Fruit fly (Drosophila melanogaster) whole organism, embryonic: Measurements from ENCODE around the gene CG14269.

Experiments
- Atf3 ChIP-seq: fragments of 200-800 bp; sonication (Bioruptor generic); optimal IDR thresholded peaks from 3 replicates; lab custom pipeline; 2016; ENCODE audit warnings: missing biosample characterization, missing genetic modification characterization
- B-H1 ChIP-seq: fragments of 200-800 bp; sonication (Bioruptor generic); IDR thresholded peaks from 3 replicates; pipeline ENCODE4 v1.3.6; 2022; ENCODE audit warnings: missing biosample characterization, missing genetic modification characterization
- B-H2 ChIP-seq: fragments of 200-800 bp; sonication (Bioruptor generic); optimal IDR thresholded peaks from 2 replicates; lab custom pipeline; 2018; ENCODE audit warnings: missing biosample characterization, mild to moderate bottlenecking, missing genetic modification characterization
- Blimp-1 ChIP-seq: fragments of 200-800 bp; sonication (Bioruptor generic); optimal IDR thresholded peaks from 3 replicates; lab custom pipeline; 2018; ENCODE audit warnings: missing biosample characterization, missing genetic modification characterization, mild to moderate bottlenecking, moderate library complexity, missing genetic modification reagents
- CG10462 ChIP-seq: fragments of 200-800 bp; sonication (Bioruptor generic); optimal IDR thresholded peaks from 2 replicates; lab custom pipeline; 2016; ENCODE audit warnings: missing biosample characterization, missing genetic modification characterization
- CG11085 ChIP-seq: fragments of 200-800 bp; sonication (Bioruptor generic); IDR thresholded peaks from 2 replicates; pipeline ENCODE4 v1.3.6; 2022; ENCODE audit warnings: missing biosample characterization, missing genetic modification characterization
- CG11504 ChIP-seq: fragments of 200-800 bp; sonication (Bioruptor generic); optimal IDR thresholded peaks from 3 replicates; lab custom pipeline; 2019; ENCODE audit warnings: missing biosample characterization, mild to moderate bottlenecking, missing genetic modification characterization, moderate library complexity
- CG12659 ChIP-seq: fragments of 200-800 bp; sonication (Bioruptor generic); optimal IDR thresholded peaks from 3 replicates; lab custom pipeline; 2017; ENCODE audit warnings: mild to moderate bottlenecking, missing biosample characterization, missing genetic modification reagents, missing genetic modification characterization
- CG12744 ChIP-seq: fragments of 200-800 bp; sonication (Bioruptor generic); optimal IDR thresholded peaks from 2 replicates; lab custom pipeline; 2016; ENCODE audit warnings: missing biosample characterization, missing genetic modification characterization
- CG13894 ChIP-seq: fragments of 200-800 bp; sonication (Bioruptor generic); optimal IDR thresholded peaks from 3 replicates; lab custom pipeline; 2018; ENCODE audit warnings: missing biosample characterization, mild to moderate bottlenecking, missing genetic modification characterization, moderate library complexity
- CG14667 ChIP-seq: fragments of 200-800 bp; sonication (Bioruptor generic); IDR thresholded peaks from 2 replicates; pipeline ENCODE4 v1.3.6; 2022; ENCODE audit warnings: missing biosample characterization, missing genetic modification characterization
- CG1647 ChIP-seq: fragments of 200-800 bp; sonication (Bioruptor generic); optimal IDR thresholded peaks from 3 replicates; lab custom pipeline; 2016; ENCODE audit warnings: missing biosample characterization, missing genetic modification characterization
- CG16863 ChIP-seq: fragments of 200-800 bp; sonication (Bioruptor generic); optimal IDR thresholded peaks from 3 replicates; lab custom pipeline; 2016; ENCODE audit warnings: missing biosample characterization, missing genetic modification characterization
- CG17328 ChIP-seq: fragments of 200-800 bp; sonication (Bioruptor generic); IDR thresholded peaks from 2 replicates; pipeline ENCODE4 v1.3.6; 2022; ENCODE audit warnings: missing biosample characterization, missing genetic modification characterization
- CG18476 ChIP-seq: fragments of 200-800 bp; sonication (Bioruptor generic); optimal IDR thresholded peaks from 2 replicates; lab custom pipeline; 2016; ENCODE audit warnings: missing biosample characterization, mild to moderate bottlenecking, missing genetic modification characterization
- CG18764 ChIP-seq: fragments of 200-800 bp; sonication (Bioruptor generic); optimal IDR thresholded peaks from 3 replicates; lab custom pipeline; 2016; ENCODE audit warnings: missing biosample characterization, missing genetic modification characterization
- CG2116 ChIP-seq: fragments of 200-800 bp; sonication (Bioruptor generic); optimal IDR thresholded peaks from 3 replicates; lab custom pipeline; 2018; ENCODE audit warnings: missing biosample characterization, mild to moderate bottlenecking, missing genetic modification characterization
- CG30403 ChIP-seq: fragments of 200-800 bp; sonication (Bioruptor generic); optimal IDR thresholded peaks from 3 replicates; lab custom pipeline; 2016; ENCODE audit warnings: missing biosample characterization, missing genetic modification characterization
- CG31441 ChIP-seq: fragments of 200-800 bp; sonication (Bioruptor generic); IDR thresholded peaks from 2 replicates; pipeline ENCODE4 v1.3.6; 2022; ENCODE audit warnings: missing biosample characterization, missing genetic modification characterization
- CG3838 ChIP-seq: fragments of 200-800 bp; sonication (Bioruptor generic); optimal IDR thresholded peaks from 3 replicates; lab custom pipeline; 2016; ENCODE audit warnings: missing biosample characterization, missing genetic modification characterization
- CG3847 ChIP-seq: fragments of 200-800 bp; sonication (Bioruptor generic); IDR thresholded peaks from 2 replicates; pipeline ENCODE4 v1.3.6; 2022; ENCODE audit warnings: missing biosample characterization, missing genetic modification characterization
- CG5953 ChIP-seq: fragments of 200-800 bp; sonication (Bioruptor generic); IDR thresholded peaks from 2 replicates; pipeline ENCODE4 v1.3.6; 2022; ENCODE audit warnings: missing biosample characterization, missing genetic modification characterization
- CG6765 ChIP-seq: fragments of 200-800 bp; sonication (Bioruptor generic); optimal IDR thresholded peaks from 3 replicates; lab custom pipeline; 2017; ENCODE audit warnings: missing biosample characterization, mild to moderate bottlenecking, missing genetic modification characterization
- CG8924 ChIP-seq: fragments of 200-800 bp; optimal IDR thresholded peaks from 3 replicates; lab custom pipeline; 2019; ENCODE audit warnings: missing biosample characterization, mild to moderate bottlenecking, missing genetic modification characterization, moderate library complexity
- CG9215 ChIP-seq: fragments of 200-800 bp; sonication (Bioruptor generic); IDR thresholded peaks from 2 replicates; pipeline ENCODE4 v1.3.6; 2022; ENCODE audit warnings: missing biosample characterization, missing genetic modification characterization
- Chrac-16 ChIP-seq: fragments of 200-800 bp; sonication (Bioruptor generic); optimal IDR thresholded peaks from 3 replicates; lab custom pipeline; 2016; ENCODE audit warnings: missing biosample characterization, missing genetic modification characterization
- Deaf1 ChIP-seq: fragments of 200-800 bp; optimal IDR thresholded peaks from 3 replicates; lab custom pipeline; 2019; ENCODE audit warnings: missing biosample characterization, mild to moderate bottlenecking, missing genetic modification characterization, moderate library complexity
- Hr51 ChIP-seq, 2 experiments: fragments of 200-800 bp; sonication (Bioruptor generic); optimal IDR thresholded peaks; 2 replicates in 1 of 2; 3 replicates in 1 of 2; lab custom pipeline; 2016 to 2018; ENCODE audit warnings: missing biosample characterization in 2 of 2, missing genetic modification characterization in 2 of 2, mild to moderate bottlenecking in 1 of 2, moderate library complexity in 1 of 2
- Opbp ChIP-seq: fragments of 200-800 bp; sonication (Bioruptor generic); IDR thresholded peaks from 3 replicates; pipeline ENCODE4 v1.3.6; 2022; ENCODE audit warnings: missing biosample characterization, missing genetic modification characterization; ENCODE audit not compliant: partially characterized antibody
- Pdp1 ChIP-seq, 2 experiments: fragments of 200-800 bp; sonication (Bioruptor generic); optimal IDR thresholded peaks; 3 replicates each; lab custom pipeline; 2016; ENCODE audit warnings: missing biosample characterization in 2 of 2, missing genetic modification characterization in 2 of 2, mild to moderate bottlenecking in 1 of 2, moderate library complexity in 1 of 2
- Rfx ChIP-seq: fragments of 200-800 bp; sonication (Bioruptor generic); IDR thresholded peaks from 2 replicates; pipeline ENCODE4 v1.3.6; 2022; ENCODE audit warnings: missing biosample characterization, missing genetic modification characterization
- TFAM ChIP-seq: fragments of 200-800 bp; sonication (Bioruptor generic); optimal IDR thresholded peaks from 2 replicates; lab custom pipeline; 2017; ENCODE audit warnings: missing biosample characterization, missing genetic modification characterization, inconsistent platforms
- al ChIP-seq: fragments of 200-800 bp; sonication (Bioruptor generic); IDR thresholded peaks from 2 replicates; pipeline ENCODE4 v1.3.6; 2022; ENCODE audit warnings: missing biosample characterization, missing genetic modification characterization
- bab2 ChIP-seq: fragments of 200-800 bp; sonication (Bioruptor generic); optimal IDR thresholded peaks from 2 replicates; lab custom pipeline; 2016; ENCODE audit warnings: missing biosample characterization, missing genetic modification characterization
- bcd ChIP-seq: fragments of 200-800 bp; sonication (Bioruptor generic); optimal IDR thresholded peaks from 2 replicates; lab custom pipeline; 2017; ENCODE audit warnings: missing biosample characterization, mild to moderate bottlenecking, missing genetic modification characterization
- bigmax ChIP-seq: fragments of 200-800 bp; sonication (Bioruptor generic); optimal IDR thresholded peaks from 2 replicates; lab custom pipeline; 2018; ENCODE audit warnings: missing biosample characterization, mild to moderate bottlenecking, missing genetic modification characterization
- caup ChIP-seq: fragments of 200-800 bp; sonication (Bioruptor generic); optimal IDR thresholded peaks from 3 replicates; lab custom pipeline; 2017; ENCODE audit warnings: missing biosample characterization, mild to moderate bottlenecking, missing genetic modification characterization, moderate library complexity; ENCODE audit not compliant: severe bottlenecking
- chif ChIP-seq, 2 experiments: fragments of 200-800 bp; sonication (Bioruptor generic); optimal IDR thresholded peaks; 3 replicates each; lab custom pipeline; 2016; ENCODE audit warnings: missing biosample characterization in 2 of 2, missing genetic modification characterization in 2 of 2
- dmrt99B ChIP-seq: fragments of 200-800 bp; sonication (Bioruptor generic); optimal IDR thresholded peaks from 2 replicates; lab custom pipeline; 2018; ENCODE audit warnings: missing biosample characterization, mild to moderate bottlenecking, missing genetic modification characterization, moderate library complexity
- esg ChIP-seq: fragments of 200-800 bp; sonication (Bioruptor generic); conservative IDR thresholded peaks from 2 replicates; pipeline ENCODE4 v1.3.6; 2022; ENCODE audit warnings: missing biosample characterization, missing genetic modification characterization
- ewg ChIP-seq: fragments of 200-800 bp; sonication (Bioruptor generic); optimal IDR thresholded peaks from 3 replicates; lab custom pipeline; 2017; ENCODE audit warnings: mild to moderate bottlenecking, missing biosample characterization, missing genetic modification reagents, missing genetic modification characterization
- gfzf ChIP-seq: fragments of 200-800 bp; sonication (Bioruptor generic); optimal IDR thresholded peaks from 2 replicates; lab custom pipeline; 2016; ENCODE audit warnings: missing biosample characterization, mild to moderate bottlenecking, missing genetic modification characterization, moderate library complexity
- grau ChIP-seq: fragments of 200-800 bp; optimal IDR thresholded peaks from 3 replicates; lab custom pipeline; 2019; ENCODE audit warnings: missing biosample characterization, mild to moderate bottlenecking, missing genetic modification characterization, moderate library complexity
- lab ChIP-seq: fragments of 200-800 bp; sonication (Bioruptor generic); optimal IDR thresholded peaks from 3 replicates; lab custom pipeline; 2017; ENCODE audit warnings: missing biosample characterization, missing genetic modification characterization, mild to moderate bottlenecking, moderate library complexity, missing genetic modification reagents
- lov ChIP-seq, 2 experiments: fragments of 200-800 bp in 1 of 2; fragments of >200 bp in 1 of 2; sonication (Bioruptor generic) in 1 of 2; IDR thresholded peaks in 1 of 2; optimal IDR thresholded peaks in 1 of 2; 2 replicates in 1 of 2; 3 replicates in 1 of 2; pipeline versions ENCODE4 v1.3.6 to Lab custom; 2017 to 2022; ENCODE audit warnings: missing biosample characterization in 1 of 2, missing genetic modification characterization in 1 of 2
- sisA ChIP-seq: fragments of 200-800 bp; sonication (Bioruptor generic); IDR thresholded peaks from 2 replicates; pipeline ENCODE4 v1.3.6; 2022; ENCODE audit warnings: missing biosample characterization, missing genetic modification characterization
- sob ChIP-seq: fragments of 200-800 bp; sonication (Bioruptor generic); IDR thresholded peaks from 2 replicates; pipeline ENCODE4 v1.3.6; 2022; ENCODE audit warnings: missing biosample characterization, missing genetic modification characterization
- ssp ChIP-seq: fragments of 200-800 bp; sonication (Bioruptor generic); IDR thresholded peaks from 2 replicates; pipeline ENCODE4 v1.3.6; 2022; ENCODE audit warnings: missing biosample characterization, missing genetic modification characterization
- unpg ChIP-seq: fragments of 200-800 bp; sonication (Bioruptor generic); optimal IDR thresholded peaks from 3 replicates; lab custom pipeline; 2018; ENCODE audit warnings: missing biosample characterization, mild to moderate bottlenecking, missing genetic modification characterization, moderate library complexity

The CG14269 gene

dm6 chrX:3431641-3432040, 4.0 kb downstream of the CG14269 start (continued):
- peak; percentile 60 for TF ChIP-seq lab (GFP tag; lab: Kevin White, UChicago)
- TF ChIP-seq Opbp (GFP tag; lab: Robert Waterston, UW): no peak
- TF ChIP-seq CG6765 (GFP tag; lab: Kevin White, UChicago): no peak
- peak; percentile 9 for TF ChIP-seq ewg
- peak; percentile 42 for TF ChIP-seq Deaf1 (tag; lab: Kevin White, UChicago)
- peak; percentile 31; the same call in 1 of the 2 replicates for TF ChIP-seq sisA (GFP tag; lab: Robert Waterston, UW)
- peak; percentile 70 for TF ChIP-seq CG12659 (GFP tag; lab: Kevin White, UChicago)
- peak; percentile 59; the same call in 1 of the 2 replicates for TF ChIP-seq CG9215
- TF ChIP-seq CG30403 (GFP tag; lab: Kevin White, UChicago): peak; percentile 76
- peak; percentile 46; the same call in 1 of the 2 replicates for TF ChIP-seq CG5953 (GFP tag; lab: Robert Waterston, UW)
- TF ChIP-seq CG10462 (GFP tag; lab: Kevin White, UChicago): peak; percentile 26
- TF ChIP-seq bab2 (GFP tag; lab: Kevin White, UChicago): peak; percentile 32
- TF ChIP-seq Pdp1 (GFP tag; optimal IDR thresholded peaks at IDR 0.05; lab: Kevin White, UChicago): peak in 1 of 2 experiments; percentile 35
- peak; percentile 73 for TF ChIP-seq ssp (GFP tag; lab: Robert Waterston, UW)
- TF ChIP-seq CG11085: 0 out of 2 replicates have a peak, but pooled peaks have one; percentile 43
- TF ChIP-seq B-H2: peak; percentile 33
- peak; percentile 1 for TF ChIP-seq CG18764
- TF ChIP-seq al (GFP tag; lab: Robert Waterston, UW): peak; percentile 76
- peak; percentile 73 for TF ChIP-seq unpg
- TF ChIP-seq CG31441 (GFP tag; lab: Robert Waterston, UW): peak; percentile 91
- peak; percentile 75 for TF ChIP-seq grau (tag; lab: Kevin White, UChicago)
- no peak for TF ChIP-seq CG3838
- peak; percentile 69 for TF ChIP-seq Blimp-1
- no peak for TF ChIP-seq CG1647 (GFP tag; lab: Kevin White, UChicago)
- peak; percentile 83 for TF ChIP-seq Rfx
- peak; percentile 17 for TF ChIP-seq Atf3 (GFP tag; lab: Kevin White, UChicago)
- TF ChIP-seq CG8924 (tag; lab: Kevin White, UChicago): peak; percentile 74
- TF ChIP-seq CG3847: peak; percentile 77
- TF ChIP-seq Hr51 (GFP tag; optimal IDR thresholded peaks at IDR 0.05; lab: Kevin White, UChicago): peak; percentile 12 to 87
- TF ChIP-seq CG17328: peak; percentile 86
- TF ChIP-seq chif (GFP tag; optimal IDR thresholded peaks at IDR 0.05; lab: Kevin White, UChicago): peak; percentile 10 to 43
- peak; percentile 18 for TF ChIP-seq CG16863 (GFP tag; lab: Kevin White, UChicago)
- TF ChIP-seq dmrt99B (tag; lab: Kevin White, UChicago): peak; percentile 84
- peak; percentile 67 for TF ChIP-seq B-H1 (GFP tag; lab: Robert Waterston, UW)
- no peak for TF ChIP-seq CG13894 (tag; lab: Kevin White, UChicago)
- peak; percentile 45 for TF ChIP-seq Chrac-16
- no peak for TF ChIP-seq CG2116 (GFP tag; lab: Kevin White, UChicago)
- peak; percentile 77 for TF ChIP-seq esg (GFP tag; lab: Robert Waterston, UW)
- no peak for TF ChIP-seq CG12744 (GFP tag; lab: Kevin White, UChicago)
- no peak for TF ChIP-seq lov (optimal IDR thresholded peaks at IDR 0.05; lab: Kevin White, UChicago)
- TF ChIP-seq lov (GFP tag; IDR thresholded peaks at IDR 0.05; lab: Robert Waterston, UW): peak; percentile 46; the same call in 2 of the 3 replicates
- no peak for TF ChIP-seq TFAM
- TF ChIP-seq CG11504 (tag; lab: Kevin White, UChicago): peak; percentile 81
- peak; percentile 57 for TF ChIP-seq bcd (GFP tag; lab: Kevin White, UChicago)
- TF ChIP-seq CG18476: no peak
- TF ChIP-seq sob (GFP tag; lab: Robert Waterston, UW): peak; percentile 89
- TF ChIP-seq caup (GFP tag; lab: Kevin White, UChicago): peak; percentile 27
- TF ChIP-seq bigmax (GFP tag; lab: Kevin White, UChicago): no peak
- no peak for TF ChIP-seq gfzf (GFP tag; lab: Kevin White, UChicago)
- TF ChIP-seq CG14667: peak; percentile 72
